Fruit fly (Drosophila melanogaster) Kc167 (cell line): ENCODE measurements around the gene CG43391.

Source experiments
- insv ChIP-seq: fragments of >200 bp; optimal IDR thresholded peaks from 3 replicates; lab custom pipeline; 2018; ENCODE audit warnings: missing external identifiers
- psq ChIP-seq: fragments of >200 bp; optimal IDR thresholded peaks from 2 replicates; lab custom pipeline; 2017; ENCODE audit warnings: missing external identifiers
- ttk ChIP-seq: sonication (Bioruptor generic); optimal IDR thresholded peaks from 2 replicates; lab custom pipeline; 2017; ENCODE audit warnings: missing external identifiers

dm6 chr3L:11553672-11554068 is 27.1 kb downstream of the CG43391 start:
- TF ChIP-seq psq = no peak
- TF ChIP-seq insv (lab: Kevin White, UChicago) = no peak
- no peak for TF ChIP-seq ttk
